Worm (Caenorhabditis elegans) whole organism, midembryonic: ENCODE results near the gene F18A1.1.

ENCODE experiments used
- med-1 ChIP-seq: sonication (generic microtip); optimal IDR thresholded peaks from 2 replicates; lab custom pipeline; 2017; ENCODE audit warnings: missing genetic modification characterization, mild to moderate bottlenecking, missing compliant biosample characterization, antibody characterized with exemption, missing genetic modification reagents; ENCODE audit not compliant: insufficient read depth
- ztf-29 ChIP-seq: fragments of 200-800 bp; sonication (Bioruptor generic); IDR thresholded peaks from 2 replicates; pipeline ENCODE4 v1.3.6; 2022; ENCODE audit warnings: missing genetic modification reagents, missing genetic modification characterization, missing compliant biosample characterization

DNA sequence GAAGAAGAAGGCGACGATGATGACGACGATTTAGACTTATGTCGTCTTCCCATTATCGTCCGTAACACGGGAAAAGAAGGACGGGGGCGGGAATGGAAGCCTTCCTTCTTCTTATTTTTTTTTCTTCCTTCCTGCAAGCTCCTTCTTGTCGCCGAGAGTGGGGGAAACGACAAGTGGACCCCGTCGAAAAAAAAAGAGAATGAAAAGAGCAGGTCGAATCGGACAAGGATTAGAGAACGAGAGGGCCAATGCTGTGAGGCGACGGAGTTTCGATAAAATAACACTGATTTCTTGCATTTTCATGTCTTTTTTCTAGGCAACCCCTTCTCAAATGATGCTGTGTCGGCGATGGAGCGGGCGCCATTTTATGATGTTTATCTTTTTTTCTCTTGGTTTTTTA, 33.5 kb upstream of the F18A1.1 start, which contains the start of gene pde-4:
- TF ChIP-seq ztf-29 (GFP tag; lab: Robert Waterston, UW) (no peak), med-1 (GFP tag; lab: Kevin White, UChicago) (no peak)
